Worm (Caenorhabditis elegans) whole organism, L1 larva: ENCODE data around the gene pcca-1.
A peak's percentile ranks its signal among the peaks of the same experiment; 100 is the strongest.

Experiments used
- C04F5.9 ChIP-seq: sonication (generic microtip); optimal IDR thresholded peaks from 2 replicates; lab custom pipeline; 2016; ENCODE audit warnings: missing genetic modification characterization, missing compliant biosample characterization
- C34B4.2 ChIP-seq: sonication (generic microtip); optimal IDR thresholded peaks from 2 replicates; lab custom pipeline; 2017; ENCODE audit warnings: mild to moderate bottlenecking, missing genetic modification characterization, missing compliant biosample characterization
- aly-2 ChIP-seq: fragments of 150-350 bp; optimal IDR thresholded peaks from 2 replicates; lab custom pipeline; 2014; ENCODE audit warnings: missing biosample characterization, missing genetic modification characterization
- ama-1 ChIP-seq: fragments of 150-350 bp; optimal IDR thresholded peaks from 2 replicates; lab custom pipeline; 2014
- blmp-1 ChIP-seq: fragments of 150-350 bp; optimal IDR thresholded peaks from 2 replicates; lab custom pipeline; 2014; ENCODE audit warnings: missing biosample characterization, missing genetic modification characterization
- ceh-8 ChIP-seq: fragments of 200-800 bp; sonication (Bioruptor generic); optimal IDR thresholded peaks from 2 replicates; lab custom pipeline; 2018; ENCODE audit warnings: mild to moderate bottlenecking, missing genetic modification characterization, moderate library complexity, missing compliant biosample characterization
- ceh-82 ChIP-seq, 3 experiments: fragments of 150-350 bp in 1 of 3; sonication (generic microtip) in 2 of 3; optimal IDR thresholded peaks; 2 replicates each; lab custom pipeline; 2014 to 2017; ENCODE audit warnings: missing biosample characterization in 3 of 3, missing genetic modification characterization in 3 of 3
- egl-27 ChIP-seq, 2 experiments: fragments of 150-350 bp in 1 of 2; sonication (generic microtip); optimal IDR thresholded peaks; 3 replicates each; lab custom pipeline; 2017 to 2018; ENCODE audit warnings: missing biosample characterization in 2 of 2, missing genetic modification characterization in 2 of 2, missing genetic modification reagents in 2 of 2
- elt-2 ChIP-seq: sonication (generic microtip); optimal IDR thresholded peaks from 2 replicates; lab custom pipeline; 2016; ENCODE audit warnings: missing genetic modification characterization, mild to moderate bottlenecking, inconsistent platforms, missing compliant biosample characterization, missing genetic modification reagents
- elt-3 ChIP-seq, 6 experiments: fragments of 150-350 bp in 1 of 6; sonication (generic microtip); optimal IDR thresholded peaks; 2 replicates each; lab custom pipeline; 2017 to 2018; ENCODE audit warnings: missing biosample characterization in 6 of 6, missing genetic modification characterization in 6 of 6, inconsistent platforms in 1 of 6
- fkh-8 ChIP-seq: sonication (generic microtip); optimal IDR thresholded peaks from 2 replicates; lab custom pipeline; 2016; ENCODE audit warnings: mild to moderate bottlenecking, missing genetic modification characterization, missing compliant biosample characterization
- fos-1 ChIP-seq: fragments of 150-350 bp; optimal IDR thresholded peaks from 2 replicates; lab custom pipeline; 2014; ENCODE audit warnings: missing biosample characterization, missing genetic modification characterization
- grh-1 ChIP-seq: fragments of 200-800 bp; sonication (Bioruptor generic); IDR thresholded peaks from 2 replicates; pipeline ENCODE4 v1.3.6; 2022; ENCODE audit warnings: missing genetic modification reagents, missing genetic modification characterization, missing compliant biosample characterization
- hlh-17 ChIP-seq: fragments of 200-800 bp; sonication (Bioruptor generic); optimal IDR thresholded peaks from 2 replicates; lab custom pipeline; 2018; ENCODE audit warnings: missing genetic modification characterization, mild to moderate bottlenecking, missing compliant biosample characterization, moderate library complexity, borderline replicate concordance
- hlh-4 ChIP-seq: sonication (generic microtip); optimal IDR thresholded peaks from 2 replicates; lab custom pipeline; 2016; ENCODE audit warnings: mild to moderate bottlenecking, missing genetic modification characterization, missing compliant biosample characterization
- isw-1 ChIP-seq: fragments of 200-800 bp; sonication (Bioruptor generic); IDR thresholded peaks from 2 replicates; pipeline ENCODE4 v1.3.6; 2022; ENCODE audit warnings: missing genetic modification characterization, missing compliant biosample characterization
- jun-1 ChIP-seq: fragments of 150-350 bp; optimal IDR thresholded peaks from 2 replicates; lab custom pipeline; 2014; ENCODE audit warnings: missing biosample characterization, missing genetic modification reagents, missing genetic modification characterization
- lin-39 ChIP-seq: fragments of 150-350 bp; optimal IDR thresholded peaks from 2 replicates; lab custom pipeline; 2014; ENCODE audit warnings: missing biosample characterization, missing genetic modification reagents, missing genetic modification characterization
- lir-3 ChIP-seq: sonication (generic microtip); optimal IDR thresholded peaks from 2 replicates; lab custom pipeline; 2016; ENCODE audit warnings: mild to moderate bottlenecking, missing genetic modification characterization, moderate library complexity, missing compliant biosample characterization; ENCODE audit not compliant: poor library complexity
- lsy-2 ChIP-seq, 2 experiments: fragments of 150-350 bp; optimal IDR thresholded peaks; 2 replicates each; lab custom pipeline; 2014; ENCODE audit warnings: missing biosample characterization in 2 of 2, missing genetic modification characterization in 2 of 2
- mef-2 ChIP-seq: fragments of 150-350 bp; optimal IDR thresholded peaks from 2 replicates; lab custom pipeline; 2014; ENCODE audit warnings: missing biosample characterization, missing genetic modification characterization
- nhr-11 ChIP-seq: fragments of 150-350 bp; optimal IDR thresholded peaks from 2 replicates; lab custom pipeline; 2014; ENCODE audit warnings: missing biosample characterization, missing genetic modification characterization
- nhr-12 ChIP-seq: sonication (generic microtip); optimal IDR thresholded peaks from 2 replicates; lab custom pipeline; 2017; ENCODE audit warnings: missing biosample characterization, missing genetic modification characterization
- nhr-20 ChIP-seq: sonication (generic microtip); optimal IDR thresholded peaks from 2 replicates; lab custom pipeline; 2016; ENCODE audit warnings: mild to moderate bottlenecking, missing genetic modification characterization, missing compliant biosample characterization
- nhr-76 ChIP-seq: sonication (generic microtip); optimal IDR thresholded peaks from 2 replicates; lab custom pipeline; 2017; ENCODE audit warnings: missing biosample characterization, missing genetic modification characterization
- nhr-84 ChIP-seq: sonication (generic microtip); optimal IDR thresholded peaks from 2 replicates; lab custom pipeline; 2017; ENCODE audit warnings: missing biosample characterization, missing genetic modification characterization
- pax-3 ChIP-seq: fragments of 200-800 bp; sonication (Bioruptor generic); optimal IDR thresholded peaks from 2 replicates; lab custom pipeline; 2018; ENCODE audit warnings: mild to moderate bottlenecking, missing genetic modification characterization, moderate library complexity, missing compliant biosample characterization
- pqm-1 ChIP-seq: sonication (generic microtip); optimal IDR thresholded peaks from 3 replicates; lab custom pipeline; 2017; ENCODE audit warnings: missing biosample characterization, missing genetic modification characterization
- sptf-1 ChIP-seq: fragments of 150-350 bp; optimal IDR thresholded peaks from 2 replicates; lab custom pipeline; 2014; ENCODE audit warnings: missing biosample characterization, missing genetic modification characterization
- sup-37 ChIP-seq: fragments of 200-800 bp; sonication (Bioruptor generic); optimal IDR thresholded peaks from 2 replicates; lab custom pipeline; 2018; ENCODE audit warnings: mild to moderate bottlenecking, missing genetic modification characterization, missing compliant biosample characterization
- tbx-2 ChIP-seq: sonication (generic microtip); optimal IDR thresholded peaks from 2 replicates; lab custom pipeline; 2016; ENCODE audit warnings: missing genetic modification characterization, missing compliant biosample characterization
- unc-130 ChIP-seq: fragments of 150-350 bp; optimal IDR thresholded peaks from 2 replicates; lab custom pipeline; 2017; ENCODE audit warnings: missing biosample characterization, missing genetic modification characterization, inconsistent platforms
- unc-86 ChIP-seq: sonication (generic microtip); optimal IDR thresholded peaks from 2 replicates; lab custom pipeline; 2016; ENCODE audit warnings: missing genetic modification characterization, missing compliant biosample characterization
- unc-98 ChIP-seq: fragments of 200-800 bp; sonication (Bioruptor generic); IDR thresholded peaks from 2 replicates; pipeline ENCODE4 v1.3.6; 2022; ENCODE audit warnings: missing genetic modification characterization, missing compliant biosample characterization
- vab-15 ChIP-seq: sonication (generic microtip); optimal IDR thresholded peaks from 2 replicates; lab custom pipeline; 2017; ENCODE audit warnings: missing genotype, mild to moderate bottlenecking, missing genetic modification characterization, missing compliant biosample characterization
- ztf-11 ChIP-seq, 2 experiments: sonication (generic microtip); optimal IDR thresholded peaks; 2 replicates each; lab custom pipeline; 2016 to 2017; ENCODE audit warnings: missing genetic modification characterization in 2 of 2, missing biosample characterization in 1 of 2, missing compliant biosample characterization in 1 of 2

The pcca-1 gene

DNA sequence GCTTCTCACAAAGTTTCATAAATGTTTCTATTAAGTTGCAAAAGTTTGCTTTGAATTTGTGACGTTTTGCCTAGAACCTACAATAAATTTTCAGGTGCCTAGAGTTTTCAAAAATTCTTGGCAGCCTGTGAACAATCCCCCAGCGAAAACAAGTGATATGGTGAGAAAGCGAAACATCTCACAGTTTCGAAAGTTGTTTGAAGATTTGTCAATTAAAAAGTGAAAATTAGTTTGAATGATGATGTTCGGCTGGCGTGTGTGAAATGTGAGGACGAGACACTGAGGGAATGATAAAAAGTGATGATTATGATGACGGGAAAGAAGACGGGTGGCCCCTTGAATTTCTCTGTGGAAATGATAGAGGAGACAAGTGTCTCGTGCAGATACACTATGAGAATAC is 22.0 kb downstream of the pcca-1 start:
- TF ChIP-seq sup-37 (GFP tag; lab: Kevin White, UChicago) (no peak), grh-1 (GFP tag; lab: Robert Waterston, UW) (no peak), unc-98 (GFP tag; lab: Robert Waterston, UW) (no peak), elt-3 (tag; optimal IDR thresholded peaks at IDR 0.05; lab: Kevin White, UChicago) (peak in 1 of 6 experiments; percentile 11), unc-86 (tag; lab: Kevin White, UChicago) (no peak), ama-1 (no peak), elt-2 (tag; lab: Kevin White, UChicago) (no peak), blmp-1 (peak; percentile 78)

- TF ChIP-seq mef-2 (tag; lab: Kevin White, UChicago) (no peak), vab-15 (tag; lab: Kevin White, UChicago) (no peak), pax-3 (tag; lab: Kevin White, UChicago) (no peak), isw-1 (GFP tag; lab: Robert Waterston, UW) (no peak), pqm-1 (tag; lab: Kevin White, UChicago) (no peak), nhr-12 (tag; lab: Kevin White, UChicago) (no peak), nhr-11 (tag; lab: Kevin White, UChicago) (no peak)
These were observed 24.7 kb downstream of the pcca-1 start for ce11 chrX:7636037-7636436.

- TF ChIP-seq fos-1 (tag; lab: Kevin White, UChicago): no peak
- TF ChIP-seq C04F5.9: no peak
- TF ChIP-seq hlh-4 (tag; lab: Kevin White, UChicago): no peak
- no peak for TF ChIP-seq grh-1 (GFP tag; lab: Robert Waterston, UW)
- no peak for TF ChIP-seq nhr-84 (tag; lab: Kevin White, UChicago)
- no peak for TF ChIP-seq tbx-2 (tag; lab: Kevin White, UChicago)
- TF ChIP-seq nhr-76 (tag; lab: Kevin White, UChicago): no peak
- no peak for TF ChIP-seq lin-39 (tag; lab: Kevin White, UChicago)
- TF ChIP-seq ceh-8 (GFP tag; lab: Kevin White, UChicago): no peak
- TF ChIP-seq C34B4.2 (tag; lab: Kevin White, UChicago): no peak
- TF ChIP-seq fkh-8 (tag; lab: Kevin White, UChicago): no peak
- no peak for TF ChIP-seq egl-27 (tag; optimal IDR thresholded peaks at IDR 0.05; lab: Kevin White, UChicago)
- no peak for TF ChIP-seq isw-1 (GFP tag; lab: Robert Waterston, UW)
- no peak for TF ChIP-seq ama-1
- TF ChIP-seq unc-130: no peak
- TF ChIP-seq lsy-2 (tag; optimal IDR thresholded peaks at IDR 0.05; lab: Kevin White, UChicago): no peak
These were observed 33.4 kb downstream of the pcca-1 start, which contains the start of gene nlp-61 for ce11 chrX:7627351-7627750. TSS of gene nlp-61 (plus strand) at chrX:7627651.

DNA sequence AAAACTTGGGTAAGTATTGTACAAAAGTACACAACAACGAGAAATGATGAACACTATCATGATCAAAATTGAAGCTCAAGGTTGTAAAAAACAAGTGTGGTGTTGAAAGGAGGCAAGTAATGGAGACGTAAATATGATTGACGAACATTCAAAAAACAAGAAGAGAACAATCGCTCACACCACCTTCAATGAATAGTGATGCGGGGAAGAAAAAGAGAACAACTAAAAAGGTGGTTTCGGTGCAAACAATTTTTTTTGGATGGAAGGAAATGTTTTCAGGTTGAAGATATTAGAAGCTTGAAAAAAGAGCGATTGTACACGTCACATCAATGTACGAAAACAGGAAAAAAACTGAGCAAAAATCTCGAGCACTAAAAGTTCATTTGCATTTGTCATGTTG is 46.3 kb downstream of the pcca-1 start:
- no peak for TF ChIP-seq sptf-1 (tag; lab: Kevin White, UChicago)
- TF ChIP-seq unc-98 (GFP tag; lab: Robert Waterston, UW): no peak
- TF ChIP-seq ceh-8 (GFP tag; lab: Kevin White, UChicago): no peak
- TF ChIP-seq nhr-20 (tag; lab: Kevin White, UChicago): no peak

DNA sequence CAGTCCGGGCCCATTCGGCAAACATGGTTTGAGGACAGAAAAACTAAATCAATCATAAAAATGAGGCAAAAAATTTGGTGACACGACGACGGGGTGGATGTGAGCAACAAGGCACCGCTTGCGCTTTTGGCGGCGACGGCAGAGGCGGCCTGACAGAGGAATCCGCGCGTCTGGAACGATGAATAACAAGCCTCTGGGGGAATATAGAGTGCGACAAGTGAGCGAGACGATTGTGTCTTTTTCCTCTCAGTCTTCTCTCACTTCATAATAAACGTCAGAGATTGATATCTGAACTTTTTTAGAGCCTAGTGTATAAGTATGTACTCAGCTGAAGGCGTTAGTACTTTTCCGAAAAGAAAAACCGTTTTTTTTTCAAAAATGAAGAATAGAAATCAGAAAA is 52.8 kb downstream of the pcca-1 start, which contains the start of gene twk-17:
twk-17 (minus strand) TSS at position 101 of the 400 bp plus-strand sequence.
- no peak for TF ChIP-seq lir-3
- no peak for TF ChIP-seq unc-86 (tag; lab: Kevin White, UChicago)
- TF ChIP-seq ztf-11 (tag; optimal IDR thresholded peaks at IDR 0.05; lab: Kevin White, UChicago): no peak
- TF ChIP-seq elt-3 (tag; optimal IDR thresholded peaks at IDR 0.05; lab: Kevin White, UChicago): no peak
- no peak for TF ChIP-seq blmp-1
- no peak for TF ChIP-seq jun-1 (tag; lab: Kevin White, UChicago)
- no peak for TF ChIP-seq hlh-4 (tag; lab: Kevin White, UChicago)
- no peak for TF ChIP-seq nhr-12 (tag; lab: Kevin White, UChicago)
- TF ChIP-seq fos-1 (tag; lab: Kevin White, UChicago): no peak
- TF ChIP-seq aly-2 (tag; lab: Kevin White, UChicago): no peak
- TF ChIP-seq ceh-82 (tag; optimal IDR thresholded peaks at IDR 0.05; lab: Kevin White, UChicago): no peak
- no peak for TF ChIP-seq grh-1 (GFP tag; lab: Robert Waterston, UW)
- TF ChIP-seq vab-15 (tag; lab: Kevin White, UChicago): no peak
- no peak for TF ChIP-seq hlh-17 (GFP tag; lab: Kevin White, UChicago)
- TF ChIP-seq, all 84 proteins: peak for 0
